Worm (Caenorhabditis elegans): Measurements from ENCODE around the gene Y51B9A.7.

ce11 chrII:9358230-9358629 is 41.6 kb upstream of the Y51B9A.7 start, which contains the start of gene mel-11:
- TF ChIP-seq unc-62 (GFP tag; optimal IDR thresholded peaks at IDR 0.05) (no peak), nhr-237 (tag; optimal IDR thresholded peaks at IDR 0.05) (no peak), nhr-11 (tag; optimal IDR thresholded peaks at IDR 0.05) (no peak), lin-13 (GFP tag; optimal IDR thresholded peaks at IDR 0.05) (no peak), unc-39 (tag; optimal IDR thresholded peaks at IDR 0.05) (no peak), ceh-82 (tag; optimal IDR thresholded peaks at IDR 0.05) (no peak), lsy-2 (tag; optimal IDR thresholded peaks at IDR 0.05) (no peak), nhr-12 (tag; optimal IDR thresholded peaks at IDR 0.05) (no peak)
